Worm (Caenorhabditis elegans) whole organism, midembryonic: ENCODE data around the gene attf-5.
A peak's percentile ranks its signal among the peaks of the same experiment; 100 is the strongest.

Experiments
- T22C8.4 ChIP-seq: fragments of 200-800 bp; sonication (Bioruptor generic); IDR thresholded peaks from 2 replicates; pipeline ENCODE4 v1.3.6; 2022; ENCODE audit warnings: missing genetic modification characterization, missing compliant biosample characterization
- cog-1 ChIP-seq: sonication (generic microtip); optimal IDR thresholded peaks from 2 replicates; lab custom pipeline; 2016; ENCODE audit warnings: missing genetic modification characterization, missing compliant biosample characterization
- flt-1 ChIP-seq: fragments of 200-800 bp; sonication (Bioruptor generic); IDR thresholded peaks from 2 replicates; pipeline ENCODE4 v1.3.6; 2022; ENCODE audit warnings: missing genetic modification characterization, missing compliant biosample characterization
- klf-2 ChIP-seq: fragments of 200-800 bp; sonication (Bioruptor generic); conservative IDR thresholded peaks from 2 replicates; pipeline ENCODE4 v1.3.6; 2022; ENCODE audit warnings: missing genetic modification reagents, missing genetic modification characterization, missing compliant biosample characterization
- med-1 ChIP-seq: sonication (generic microtip); optimal IDR thresholded peaks from 2 replicates; lab custom pipeline; 2017; ENCODE audit warnings: missing genetic modification characterization, mild to moderate bottlenecking, missing compliant biosample characterization, antibody characterized with exemption, missing genetic modification reagents; ENCODE audit not compliant: insufficient read depth
- ref-1 ChIP-seq: fragments of 200-800 bp; sonication (Bioruptor generic); conservative IDR thresholded peaks from 2 replicates; pipeline ENCODE4 v1.3.6; 2022; ENCODE audit warnings: missing genetic modification reagents, missing genetic modification characterization, missing compliant biosample characterization
- tab-1 ChIP-seq: fragments of 200-800 bp; sonication (Bioruptor generic); IDR thresholded peaks from 2 replicates; pipeline ENCODE4 v1.3.6; 2022; ENCODE audit warnings: missing genetic modification characterization, missing compliant biosample characterization
- ztf-23 ChIP-seq: fragments of 200-800 bp; sonication (Bioruptor generic); IDR thresholded peaks from 2 replicates; pipeline ENCODE4 v1.3.6; 2022; ENCODE audit warnings: missing genetic modification reagents, missing genetic modification characterization, missing compliant biosample characterization
- ztf-29 ChIP-seq: fragments of 200-800 bp; sonication (Bioruptor generic); IDR thresholded peaks from 2 replicates; pipeline ENCODE4 v1.3.6; 2022; ENCODE audit warnings: missing genetic modification reagents, missing genetic modification characterization, missing compliant biosample characterization

attf-5 gene

ce11 chrX:779259-779658 lies 8.9 kb upstream of the attf-5 start:
- no peak for TF ChIP-seq tab-1 (GFP tag; lab: Robert Waterston, UW)
- no peak for TF ChIP-seq cog-1 (tag; lab: Kevin White, UChicago)
- TF ChIP-seq med-1 = no peak
- TF ChIP-seq ztf-29 (GFP tag; lab: Robert Waterston, UW) = no peak
- no peak for TF ChIP-seq flt-1
- no peak for TF ChIP-seq ref-1 (GFP tag; lab: Robert Waterston, UW)
- TF ChIP-seq T22C8.4 (GFP tag; lab: Robert Waterston, UW) = no peak
- TF ChIP-seq ztf-23 = no peak
- no peak for TF ChIP-seq klf-2 (GFP tag; lab: Robert Waterston, UW)

ce11 chrX:780027-780426 lies 8.1 kb upstream of the attf-5 start:
- no peak for TF ChIP-seq cog-1 (tag; lab: Kevin White, UChicago)
- no peak for TF ChIP-seq T22C8.4 (GFP tag; lab: Robert Waterston, UW)
- TF ChIP-seq klf-2 (GFP tag; lab: Robert Waterston, UW) = no peak
- TF ChIP-seq flt-1 = no peak
- TF ChIP-seq ztf-23 = no peak
- no peak for TF ChIP-seq ref-1 (GFP tag; lab: Robert Waterston, UW)
- TF ChIP-seq med-1 = no peak
- no peak for TF ChIP-seq ztf-29 (GFP tag; lab: Robert Waterston, UW)
- TF ChIP-seq tab-1 (GFP tag; lab: Robert Waterston, UW) = no peak

- TF ChIP-seq ztf-23 = no peak
- TF ChIP-seq flt-1 = no peak
- no peak for TF ChIP-seq T22C8.4 (GFP tag; lab: Robert Waterston, UW)
- TF ChIP-seq ztf-29 (GFP tag; lab: Robert Waterston, UW) = no peak
- no peak for TF ChIP-seq ref-1 (GFP tag; lab: Robert Waterston, UW)
- TF ChIP-seq cog-1 (tag; lab: Kevin White, UChicago) = no peak
- no peak for TF ChIP-seq med-1
- no peak for TF ChIP-seq klf-2 (GFP tag; lab: Robert Waterston, UW)
- no peak for TF ChIP-seq tab-1 (GFP tag; lab: Robert Waterston, UW)
These were observed 3.3 kb upstream of the attf-5 start, which contains the start of gene T04G9.6 for ce11 chrX:784853-785252. TSS of gene T04G9.6 (minus strand) at chrX:784953.

- TF ChIP-seq klf-2 (GFP tag; lab: Robert Waterston, UW) (no peak), flt-1 (no peak), cog-1 (tag; lab: Kevin White, UChicago) (no peak), T22C8.4 (GFP tag; lab: Robert Waterston, UW) (no peak), ztf-23 (no peak), tab-1 (GFP tag; lab: Robert Waterston, UW) (no peak), ztf-29 (GFP tag; lab: Robert Waterston, UW) (no peak), ref-1 (GFP tag; lab: Robert Waterston, UW) (no peak), med-1 (no peak)
These were observed 2.8 kb upstream of the attf-5 start for ce11 chrX:785368-785767.

- no peak for TF ChIP-seq flt-1
- TF ChIP-seq tab-1 (GFP tag; lab: Robert Waterston, UW) = no peak
These were observed 1.7 kb downstream of the attf-5 start for ce11 chrX:789848-790247.

ce11 chrX:790593-790992 lies 2.4 kb downstream of the attf-5 start:
- TF ChIP-seq flt-1 = no peak

- TF ChIP-seq T22C8.4 (GFP tag; lab: Robert Waterston, UW) (no peak), tab-1 (GFP tag; lab: Robert Waterston, UW) (no peak), med-1 (no peak), ztf-23 (no peak), klf-2 (GFP tag; lab: Robert Waterston, UW) (no peak), cog-1 (tag; lab: Kevin White, UChicago) (no peak), flt-1 (no peak), ref-1 (GFP tag; lab: Robert Waterston, UW) (no peak), ztf-29 (GFP tag; lab: Robert Waterston, UW) (no peak)
These were observed 14.3 kb downstream of the attf-5 start, which contains the start of gene gtr-1 for ce11 chrX:802478-802877. TSS of gene gtr-1 (plus strand) at chrX:802778.

- TF ChIP-seq ztf-29 (GFP tag; lab: Robert Waterston, UW) = peak; percentile 73
- TF ChIP-seq med-1 = peak; percentile 57
- TF ChIP-seq ztf-23 = peak; percentile 85
- no peak for TF ChIP-seq T22C8.4 (GFP tag; lab: Robert Waterston, UW)
- peak; percentile 87 for TF ChIP-seq klf-2 (GFP tag; lab: Robert Waterston, UW)
- TF ChIP-seq ref-1 (GFP tag; lab: Robert Waterston, UW) = 0 out of 2 replicates have a peak, but pooled peaks have one; percentile 16
- TF ChIP-seq cog-1 (tag; lab: Kevin White, UChicago) = peak; percentile 98
- TF ChIP-seq flt-1 = peak; percentile 87
- TF ChIP-seq tab-1 (GFP tag; lab: Robert Waterston, UW) = peak; percentile 83
These were observed 18.4 kb downstream of the attf-5 start for ce11 chrX:806515-806914.

ce11 chrX:810694-811093 lies 22.5 kb downstream of the attf-5 start, which contains the start of gene F25E2.2:
TSS of gene F25E2.2 (minus strand) at chrX:810794.
- TF ChIP-seq cog-1 (tag; lab: Kevin White, UChicago) (no peak), ref-1 (GFP tag; lab: Robert Waterston, UW) (no peak), klf-2 (GFP tag; lab: Robert Waterston, UW) (no peak), T22C8.4 (GFP tag; lab: Robert Waterston, UW) (no peak), tab-1 (GFP tag; lab: Robert Waterston, UW) (no peak), flt-1 (no peak), med-1 (no peak), ztf-29 (GFP tag; lab: Robert Waterston, UW) (no peak), ztf-23 (no peak)

- TF ChIP-seq cog-1 (tag; lab: Kevin White, UChicago) (no peak), tab-1 (GFP tag; lab: Robert Waterston, UW) (no peak), flt-1 (no peak), ref-1 (GFP tag; lab: Robert Waterston, UW) (no peak), ztf-23 (no peak), T22C8.4 (GFP tag; lab: Robert Waterston, UW) (no peak), med-1 (no peak), klf-2 (GFP tag; lab: Robert Waterston, UW) (no peak), ztf-29 (GFP tag; lab: Robert Waterston, UW) (no peak)
These were observed 24.1 kb downstream of the attf-5 start for ce11 chrX:812264-812663.
